Worm (Caenorhabditis elegans) whole organism, L2 larva: ENCODE results near the gene arc-1.

Source experiments
- F13H6.1 ChIP-seq: sonication (generic microtip); optimal IDR thresholded peaks from 2 replicates; lab custom pipeline; 2016; ENCODE audit warnings: missing genetic modification characterization, missing compliant biosample characterization
- R02D3.7 ChIP-seq: fragments of 150-350 bp; optimal IDR thresholded peaks from 2 replicates; lab custom pipeline; 2014; ENCODE audit warnings: missing biosample characterization, missing genetic modification characterization
- Y55F3AM.14 ChIP-seq: fragments of 200-800 bp; sonication (Bioruptor generic); optimal IDR thresholded peaks from 2 replicates; lab custom pipeline; 2018; ENCODE audit warnings: mild to moderate bottlenecking, missing genetic modification characterization, missing compliant biosample characterization
- ZK546.5 ChIP-seq: sonication (generic microtip); optimal IDR thresholded peaks from 2 replicates; lab custom pipeline; 2017; ENCODE audit warnings: missing biosample characterization, missing genetic modification characterization
- ama-1 ChIP-seq: fragments of 150-350 bp; optimal IDR thresholded peaks from 2 replicates; lab custom pipeline; 2018; ENCODE audit warnings: inconsistent platforms
- blmp-1 ChIP-seq: sonication (generic microtip); optimal IDR thresholded peaks from 2 replicates; lab custom pipeline; 2017; ENCODE audit warnings: missing genetic modification characterization, mild to moderate bottlenecking, missing compliant biosample characterization, antibody characterized with exemption, moderate library complexity; ENCODE audit not compliant: insufficient read depth
- ceh-16 ChIP-seq: fragments of 150-350 bp; optimal IDR thresholded peaks from 2 replicates; lab custom pipeline; 2014; ENCODE audit warnings: missing biosample characterization, missing genetic modification characterization
- ceh-82 ChIP-seq: fragments of 150-350 bp; optimal IDR thresholded peaks from 2 replicates; lab custom pipeline; 2014; ENCODE audit warnings: missing biosample characterization, missing genetic modification characterization
- crh-2 ChIP-seq: sonication (generic microtip); optimal IDR thresholded peaks from 2 replicates; lab custom pipeline; 2017; ENCODE audit warnings: missing biosample characterization, missing genetic modification characterization
- egl-27 ChIP-seq: sonication (generic microtip); optimal IDR thresholded peaks from 3 replicates; lab custom pipeline; 2017; ENCODE audit warnings: missing biosample characterization, missing genetic modification reagents, missing genetic modification characterization
- elt-1 ChIP-seq: fragments of 150-350 bp; optimal IDR thresholded peaks from 2 replicates; lab custom pipeline; 2014; ENCODE audit warnings: missing biosample characterization, missing genetic modification characterization
- elt-3 ChIP-seq: sonication (generic microtip); optimal IDR thresholded peaks from 2 replicates; lab custom pipeline; 2017; ENCODE audit warnings: missing biosample characterization, missing genetic modification characterization
- fos-1 ChIP-seq: fragments of 150-350 bp; optimal IDR thresholded peaks from 2 replicates; lab custom pipeline; 2014; ENCODE audit warnings: missing biosample characterization, missing genetic modification characterization
- lin-11 ChIP-seq: fragments of 150-350 bp; sonication (generic microtip); optimal IDR thresholded peaks from 2 replicates; lab custom pipeline; 2014; ENCODE audit warnings: missing biosample characterization, missing genetic modification characterization, inconsistent platforms, mixed read lengths
- lin-13 ChIP-seq: fragments of 150-350 bp; optimal IDR thresholded peaks from 2 replicates; lab custom pipeline; 2014; ENCODE audit warnings: missing biosample characterization, missing genetic modification reagents, missing genetic modification characterization
- lsy-2 ChIP-seq, 2 experiments: fragments of 150-350 bp in 1 of 2; sonication (generic microtip) in 1 of 2; optimal IDR thresholded peaks; 2 replicates each; lab custom pipeline; 2014 to 2017; ENCODE audit warnings: missing biosample characterization in 2 of 2, missing genetic modification characterization in 2 of 2
- mab-5 ChIP-seq: fragments of 150-350 bp; optimal IDR thresholded peaks from 2 replicates; lab custom pipeline; 2014; ENCODE audit warnings: missing biosample characterization, missing genetic modification characterization
- mbf-1 ChIP-seq: sonication (generic microtip); optimal IDR thresholded peaks from 2 replicates; lab custom pipeline; 2017; ENCODE audit warnings: missing biosample characterization, missing genetic modification characterization
- mdl-1 ChIP-seq, 2 experiments: fragments of 150-350 bp in 1 of 2; sonication (generic microtip) in 1 of 2; optimal IDR thresholded peaks; 2 replicates each; lab custom pipeline; 2017; ENCODE audit warnings: missing biosample characterization in 2 of 2, missing genetic modification characterization in 2 of 2
- nhr-10 ChIP-seq: sonication (generic microtip); optimal IDR thresholded peaks from 2 replicates; lab custom pipeline; 2017; ENCODE audit warnings: missing biosample characterization, missing genetic modification characterization
- nhr-11 ChIP-seq: fragments of 150-350 bp; optimal IDR thresholded peaks from 2 replicates; lab custom pipeline; 2014; ENCODE audit warnings: missing biosample characterization, missing genetic modification characterization
- nhr-12 ChIP-seq: fragments of 150-350 bp; optimal IDR thresholded peaks from 2 replicates; lab custom pipeline; 2014; ENCODE audit warnings: missing biosample characterization, missing genetic modification characterization
- nhr-21 ChIP-seq: fragments of 150-350 bp; optimal IDR thresholded peaks from 2 replicates; lab custom pipeline; 2014; ENCODE audit warnings: missing biosample characterization, missing genetic modification characterization
- nhr-237 ChIP-seq: fragments of 150-350 bp; optimal IDR thresholded peaks from 2 replicates; lab custom pipeline; 2014; ENCODE audit warnings: missing biosample characterization, missing genetic modification characterization
- nhr-25 ChIP-seq: fragments of 150-350 bp; sonication (generic microtip); optimal IDR thresholded peaks from 3 replicates; lab custom pipeline; 2014; ENCODE audit warnings: missing biosample characterization, missing genetic modification characterization
- nhr-6 ChIP-seq: fragments of 150-350 bp; optimal IDR thresholded peaks from 2 replicates; lab custom pipeline; 2014; ENCODE audit warnings: missing biosample characterization, missing genetic modification characterization
- nhr-77 ChIP-seq: fragments of 150-350 bp; optimal IDR thresholded peaks from 2 replicates; lab custom pipeline; 2014; ENCODE audit warnings: missing biosample characterization, missing genetic modification characterization
- peb-1 ChIP-seq: fragments of 150-350 bp; optimal IDR thresholded peaks from 2 replicates; lab custom pipeline; 2014; ENCODE audit warnings: missing biosample characterization, missing genetic modification characterization
- skn-1 ChIP-seq: sonication (generic microtip); optimal IDR thresholded peaks from 2 replicates; lab custom pipeline; 2017; ENCODE audit warnings: missing biosample characterization, missing genetic modification characterization
- sma-3 ChIP-seq: sonication (generic microtip); optimal IDR thresholded peaks from 2 replicates; lab custom pipeline; 2016; ENCODE audit warnings: missing genetic modification reagents, missing genetic modification characterization, missing compliant biosample characterization
- sma-9 ChIP-seq, 2 experiments: fragments of 150-350 bp in 1 of 2; sonication (generic microtip) in 1 of 2; optimal IDR thresholded peaks; 2 replicates each; lab custom pipeline; 2014 to 2016; ENCODE audit warnings: missing genetic modification characterization in 2 of 2, mild to moderate bottlenecking in 1 of 2, missing biosample characterization in 1 of 2, missing compliant biosample characterization in 1 of 2, missing genetic modification reagents in 1 of 2, moderate library complexity in 1 of 2
- unc-39 ChIP-seq: fragments of 150-350 bp; optimal IDR thresholded peaks from 2 replicates; lab custom pipeline; 2014; ENCODE audit warnings: missing biosample characterization, missing genetic modification characterization
- unc-55 ChIP-seq: fragments of 150-350 bp; sonication (generic microtip); optimal IDR thresholded peaks from 3 replicates; lab custom pipeline; 2014; ENCODE audit warnings: missing biosample characterization, missing genetic modification reagents, missing genetic modification characterization
- ztf-11 ChIP-seq: sonication (generic microtip); optimal IDR thresholded peaks from 2 replicates; lab custom pipeline; 2017; ENCODE audit warnings: missing biosample characterization, missing genetic modification characterization
- ztf-4 ChIP-seq: fragments of 150-350 bp; optimal IDR thresholded peaks from 2 replicates; lab custom pipeline; 2014; ENCODE audit warnings: missing biosample characterization, missing genetic modification characterization

Gene arc-1

ce11 chrII:9656210-9656755, 18.5 kb upstream of the arc-1 start, which contains the start of gene gstk-1:
Gene gstk-1, plus strand, starts transcription at chrII:9656705.
- TF ChIP-seq lsy-2 (tag; optimal IDR thresholded peaks at IDR 0.05; lab: Kevin White, UChicago) (peak in 1 of 2 experiments; percentile 35), nhr-21 (peak; percentile 59), nhr-11 (tag; lab: Kevin White, UChicago) (no peak), elt-1 (tag; lab: Kevin White, UChicago) (no peak), fos-1 (tag; lab: Kevin White, UChicago) (peak; percentile 44), ceh-82 (tag; lab: Kevin White, UChicago) (no peak), blmp-1 (peak; percentile 25), crh-2 (tag; lab: Kevin White, UChicago) (peak; percentile 81), sma-9 (GFP tag; optimal IDR thresholded peaks at IDR 0.05; lab: Kevin White, UChicago) (peak; percentile 89), sma-9 (tag; optimal IDR thresholded peaks at IDR 0.05; lab: Kevin White, UChicago) (no peak), sma-3 (peak; percentile 54), F13H6.1 (tag; lab: Kevin White, UChicago) (peak; percentile 11), lin-13 (GFP tag; lab: Kevin White, UChicago) (peak; percentile 82), mdl-1 (tag; optimal IDR thresholded peaks at IDR 0.05; lab: Kevin White, UChicago) (peak in 1 of 2 experiments; percentile 42)

ce11 chrII:9658915-9659314, 15.9 kb upstream of the arc-1 start, which contains the start of gene ZK1320.2:
Gene ZK1320.2, minus strand, starts transcription at chrII:9659002.
- TF ChIP-seq fos-1 (tag; lab: Kevin White, UChicago) (peak; percentile 79), crh-2 (tag; lab: Kevin White, UChicago) (peak; percentile 52), mdl-1 (tag; optimal IDR thresholded peaks at IDR 0.05; lab: Kevin White, UChicago) (no peak)

- TF ChIP-seq nhr-25 (no peak), fos-1 (tag; lab: Kevin White, UChicago) (peak; percentile 87), ama-1 (lab: Kevin White, UChicago) (no peak)
Measured at ce11 chrII:9660379-9660778, 14.4 kb upstream of the arc-1 start, which contains the start of gene ZK1320.3. Gene ZK1320.3, minus strand, starts transcription at chrII:9660419.

DNA sequence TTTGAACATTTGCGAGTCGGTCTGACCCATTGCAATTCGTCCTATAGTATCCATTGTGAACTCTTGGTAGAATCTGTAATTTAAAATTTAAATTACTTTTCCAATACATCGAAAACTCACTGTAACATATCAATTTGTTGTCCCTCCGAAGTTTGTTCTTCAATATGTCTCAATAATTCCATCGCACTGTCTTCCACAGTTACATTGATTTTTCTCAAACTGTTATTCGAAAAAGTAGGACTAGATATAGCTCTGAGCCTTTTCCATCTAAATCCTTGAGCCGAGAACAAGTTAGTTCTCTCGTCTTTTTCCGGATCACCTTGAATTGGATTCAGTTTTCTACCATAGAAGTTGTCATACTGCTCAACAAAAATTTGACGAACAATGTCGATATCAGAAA, 12.6 kb upstream of the arc-1 start:
- TF ChIP-seq peb-1 (tag; lab: Kevin White, UChicago) (no peak), sma-9 (GFP tag; optimal IDR thresholded peaks at IDR 0.05; lab: Kevin White, UChicago) (no peak), sma-9 (tag; optimal IDR thresholded peaks at IDR 0.05; lab: Kevin White, UChicago) (no peak), unc-55 (GFP tag; lab: Kevin White, UChicago) (no peak), unc-39 (tag; lab: Kevin White, UChicago) (no peak), ztf-4 (no peak), skn-1 (tag; lab: Kevin White, UChicago) (no peak), lin-11 (no peak), crh-2 (tag; lab: Kevin White, UChicago) (no peak), nhr-6 (tag; lab: Kevin White, UChicago) (no peak), lsy-2 (tag; optimal IDR thresholded peaks at IDR 0.05; lab: Kevin White, UChicago) (no peak), R02D3.7 (tag; lab: Kevin White, UChicago) (no peak), egl-27 (tag; lab: Kevin White, UChicago) (no peak), ZK546.5 (no peak), Y55F3AM.14 (GFP tag; lab: Kevin White, UChicago) (no peak), ceh-82 (tag; lab: Kevin White, UChicago) (no peak)

DNA sequence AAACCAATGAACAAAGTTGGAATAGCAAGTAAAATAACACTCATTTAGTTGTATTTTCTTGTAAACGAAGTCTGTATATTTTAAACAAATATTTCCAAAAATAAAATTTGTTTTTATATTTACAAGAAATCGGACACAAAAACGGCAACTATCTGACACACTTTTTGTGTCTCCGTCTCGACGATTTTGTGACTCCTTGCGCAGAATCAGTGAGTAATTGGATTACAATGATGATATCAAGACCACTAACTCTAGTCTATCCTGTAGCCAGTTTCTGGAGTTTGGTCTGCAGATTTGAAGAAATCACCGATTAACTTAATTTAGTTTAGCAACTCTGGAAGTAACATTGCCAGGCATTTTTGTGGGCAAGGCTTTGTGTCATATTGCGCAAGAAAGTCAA, 12.0 kb upstream of the arc-1 start, which contains the start of gene cyp-13A10:
Gene cyp-13A10 (minus strand): TSS at position 88 of the 400 bp plus-strand sequence.
- TF ChIP-seq nhr-77 (no peak), fos-1 (tag; lab: Kevin White, UChicago) (peak; percentile 22)
- TF ChIP-seq, all 48 proteins: peak for 1

- TF ChIP-seq lin-11 (no peak), nhr-11 (tag; lab: Kevin White, UChicago) (no peak), mdl-1 (tag; optimal IDR thresholded peaks at IDR 0.05; lab: Kevin White, UChicago) (no peak), nhr-237 (tag; lab: Kevin White, UChicago) (no peak), nhr-6 (tag; lab: Kevin White, UChicago) (no peak), mbf-1 (tag; lab: Kevin White, UChicago) (no peak), egl-27 (tag; lab: Kevin White, UChicago) (no peak), ztf-11 (no peak), ceh-16 (tag; lab: Kevin White, UChicago) (no peak), elt-3 (tag; lab: Kevin White, UChicago) (no peak), nhr-77 (no peak), nhr-10 (tag; lab: Kevin White, UChicago) (no peak), lin-13 (GFP tag; lab: Kevin White, UChicago) (no peak), nhr-12 (tag; lab: Kevin White, UChicago) (no peak), skn-1 (tag; lab: Kevin White, UChicago) (no peak), mab-5 (tag; lab: Kevin White, UChicago) (no peak)
Measured at ce11 chrII:9665577-9665976, 9.2 kb upstream of the arc-1 start, which contains the start of gene ZK1320.5. Gene ZK1320.5, minus strand, starts transcription at chrII:9665677.
